Worm (Caenorhabditis elegans) whole organism, L1 larva: ENCODE results near the gene T12G3.2.

ENCODE experiments used
- C04F5.9 ChIP-seq: sonication (generic microtip); optimal IDR thresholded peaks from 2 replicates; lab custom pipeline; 2016; ENCODE audit warnings: missing genetic modification characterization, missing compliant biosample characterization
- C16A3.4 ChIP-seq: fragments of 150-350 bp; optimal IDR thresholded peaks from 2 replicates; lab custom pipeline; 2014; ENCODE audit warnings: missing biosample characterization, missing genetic modification characterization
- F16B12.6 ChIP-seq: fragments of 150-350 bp; optimal IDR thresholded peaks from 2 replicates; lab custom pipeline; 2014; ENCODE audit warnings: missing biosample characterization, missing genetic modification characterization
- aha-1 ChIP-seq: fragments of 150-350 bp; optimal IDR thresholded peaks from 2 replicates; lab custom pipeline; 2014; ENCODE audit warnings: missing biosample characterization, missing genetic modification characterization
- alr-1 ChIP-seq: fragments of 200-800 bp; sonication (Bioruptor generic); optimal IDR thresholded peaks from 2 replicates; lab custom pipeline; 2018; ENCODE audit warnings: borderline replicate concordance, mild to moderate bottlenecking, missing genetic modification characterization, missing compliant biosample characterization
- blmp-1 ChIP-seq: fragments of 150-350 bp; optimal IDR thresholded peaks from 2 replicates; lab custom pipeline; 2014; ENCODE audit warnings: missing biosample characterization, missing genetic modification characterization
- ceh-82 ChIP-seq, 3 experiments: fragments of 150-350 bp in 1 of 3; sonication (generic microtip) in 2 of 3; optimal IDR thresholded peaks; 2 replicates each; lab custom pipeline; 2014 to 2017; ENCODE audit warnings: missing biosample characterization in 3 of 3, missing genetic modification characterization in 3 of 3
- dpl-1 ChIP-seq, 3 experiments: fragments of 150-350 bp in 2 of 3; sonication (generic microtip) in 1 of 3; optimal IDR thresholded peaks; 2 replicates each; lab custom pipeline; 2014 to 2017; ENCODE audit warnings: missing biosample characterization in 3 of 3, missing genetic modification characterization in 3 of 3, missing genetic modification reagents in 3 of 3
- efl-1 ChIP-seq, 4 experiments: fragments of 150-350 bp; optimal IDR thresholded peaks in 3 of 4; peaks in 1 of 4; 1 replicate in 1 of 4; 2 replicates in 3 of 4; lab custom pipeline; 2014; ENCODE audit warnings: missing biosample characterization in 2 of 4, missing genetic modification characterization in 2 of 4, missing genetic modification reagents in 2 of 4
- elt-2 ChIP-seq: sonication (generic microtip); optimal IDR thresholded peaks from 2 replicates; lab custom pipeline; 2016; ENCODE audit warnings: missing genetic modification characterization, mild to moderate bottlenecking, inconsistent platforms, missing compliant biosample characterization, missing genetic modification reagents
- elt-3 ChIP-seq, 6 experiments: fragments of 150-350 bp in 1 of 6; sonication (generic microtip); optimal IDR thresholded peaks; 2 replicates each; lab custom pipeline; 2017 to 2018; ENCODE audit warnings: missing biosample characterization in 6 of 6, missing genetic modification characterization in 6 of 6, inconsistent platforms in 1 of 6
- ets-5 ChIP-seq: fragments of 200-800 bp; sonication (Bioruptor generic); IDR thresholded peaks from 2 replicates; pipeline ENCODE4 v1.3.6; 2022; ENCODE audit warnings: missing genetic modification characterization, missing compliant biosample characterization
- hlh-4 ChIP-seq: sonication (generic microtip); optimal IDR thresholded peaks from 2 replicates; lab custom pipeline; 2016; ENCODE audit warnings: mild to moderate bottlenecking, missing genetic modification characterization, missing compliant biosample characterization
- hpl-2 ChIP-seq: fragments of 150-350 bp; optimal IDR thresholded peaks from 2 replicates; lab custom pipeline; 2014; ENCODE audit warnings: missing biosample characterization, missing genetic modification reagents, missing genetic modification characterization
- lin-13 ChIP-seq: fragments of 150-350 bp; optimal IDR thresholded peaks from 2 replicates; lab custom pipeline; 2014; ENCODE audit warnings: missing biosample characterization, missing genetic modification reagents, missing genetic modification characterization
- lin-14 ChIP-seq: fragments of 200-800 bp; sonication (Bioruptor generic); optimal IDR thresholded peaks from 2 replicates; lab custom pipeline; 2018; ENCODE audit warnings: mild to moderate bottlenecking, missing genetic modification characterization, moderate library complexity, missing compliant biosample characterization
- lin-35 ChIP-seq, 2 experiments: fragments of 150-350 bp; optimal IDR thresholded peaks; 2 replicates each; lab custom pipeline; 2014; ENCODE audit warnings: missing biosample characterization in 2 of 2, missing genetic modification characterization in 2 of 2, missing genetic modification reagents in 2 of 2
- lsy-2 ChIP-seq, 2 experiments: fragments of 150-350 bp; optimal IDR thresholded peaks; 2 replicates each; lab custom pipeline; 2014; ENCODE audit warnings: missing biosample characterization in 2 of 2, missing genetic modification characterization in 2 of 2
- nhr-11 ChIP-seq: fragments of 150-350 bp; optimal IDR thresholded peaks from 2 replicates; lab custom pipeline; 2014; ENCODE audit warnings: missing biosample characterization, missing genetic modification characterization
- nhr-12 ChIP-seq: sonication (generic microtip); optimal IDR thresholded peaks from 2 replicates; lab custom pipeline; 2017; ENCODE audit warnings: missing biosample characterization, missing genetic modification characterization
- nhr-19 ChIP-seq: fragments of 200-800 bp; sonication (Bioruptor generic); conservative IDR thresholded peaks from 2 replicates; pipeline ENCODE4 v1.3.6; 2022; ENCODE audit warnings: missing genetic modification characterization, missing compliant biosample characterization
- nhr-20 ChIP-seq: sonication (generic microtip); optimal IDR thresholded peaks from 2 replicates; lab custom pipeline; 2016; ENCODE audit warnings: mild to moderate bottlenecking, missing genetic modification characterization, missing compliant biosample characterization
- nhr-237 ChIP-seq: fragments of 150-350 bp; optimal IDR thresholded peaks from 2 replicates; lab custom pipeline; 2014; ENCODE audit warnings: missing biosample characterization, missing genetic modification characterization
- nhr-28 ChIP-seq: fragments of 150-350 bp; optimal IDR thresholded peaks from 2 replicates; lab custom pipeline; 2014; ENCODE audit warnings: missing biosample characterization, missing genetic modification characterization
- nhr-47 ChIP-seq: sonication (generic microtip); optimal IDR thresholded peaks from 2 replicates; lab custom pipeline; 2016; ENCODE audit warnings: mild to moderate bottlenecking, missing genetic modification characterization, moderate library complexity, missing compliant biosample characterization
- nhr-71 ChIP-seq: sonication (generic microtip); optimal IDR thresholded peaks from 2 replicates; lab custom pipeline; 2016; ENCODE audit warnings: mild to moderate bottlenecking, missing genetic modification characterization, moderate library complexity, missing compliant biosample characterization
- nhr-85 ChIP-seq: sonication (generic microtip); peaks from one replicate; lab custom pipeline; 2016; ENCODE audit warnings: missing genetic modification characterization, inconsistent platforms, missing compliant biosample characterization
- nhr-90 ChIP-seq: sonication (generic microtip); optimal IDR thresholded peaks from 2 replicates; lab custom pipeline; 2016; ENCODE audit warnings: mild to moderate bottlenecking, missing genetic modification characterization, missing compliant biosample characterization; ENCODE audit not compliant: poor library complexity
- rnt-1 ChIP-seq: sonication (generic microtip); optimal IDR thresholded peaks from 2 replicates; lab custom pipeline; 2016; ENCODE audit warnings: mild to moderate bottlenecking, missing genetic modification characterization, moderate library complexity, missing compliant biosample characterization
- snu-23 ChIP-seq: sonication (generic microtip); optimal IDR thresholded peaks from 2 replicates; lab custom pipeline; 2016; ENCODE audit warnings: missing genetic modification characterization, missing compliant biosample characterization
- swsn-7 ChIP-seq: sonication (generic microtip); optimal IDR thresholded peaks from 2 replicates; lab custom pipeline; 2016; ENCODE audit warnings: missing genetic modification characterization, missing compliant biosample characterization
- tbx-2 ChIP-seq: sonication (generic microtip); optimal IDR thresholded peaks from 2 replicates; lab custom pipeline; 2016; ENCODE audit warnings: missing genetic modification characterization, missing compliant biosample characterization
- tlp-1 ChIP-seq: fragments of 150-350 bp; optimal IDR thresholded peaks from 2 replicates; lab custom pipeline; 2014; ENCODE audit warnings: missing biosample characterization, missing genetic modification characterization
- unc-130 ChIP-seq: fragments of 150-350 bp; optimal IDR thresholded peaks from 2 replicates; lab custom pipeline; 2017; ENCODE audit warnings: missing biosample characterization, missing genetic modification characterization, inconsistent platforms
- unc-86 ChIP-seq: sonication (generic microtip); optimal IDR thresholded peaks from 2 replicates; lab custom pipeline; 2016; ENCODE audit warnings: missing genetic modification characterization, missing compliant biosample characterization
- xbp-1 ChIP-seq: sonication (generic microtip); optimal IDR thresholded peaks from 2 replicates; lab custom pipeline; 2016; ENCODE audit warnings: missing genetic modification characterization, missing compliant biosample characterization
- ztf-11 ChIP-seq, 2 experiments: sonication (generic microtip); optimal IDR thresholded peaks; 2 replicates each; lab custom pipeline; 2016 to 2017; ENCODE audit warnings: missing genetic modification characterization in 2 of 2, missing biosample characterization in 1 of 2, missing compliant biosample characterization in 1 of 2

The T12G3.2 gene

DNA sequence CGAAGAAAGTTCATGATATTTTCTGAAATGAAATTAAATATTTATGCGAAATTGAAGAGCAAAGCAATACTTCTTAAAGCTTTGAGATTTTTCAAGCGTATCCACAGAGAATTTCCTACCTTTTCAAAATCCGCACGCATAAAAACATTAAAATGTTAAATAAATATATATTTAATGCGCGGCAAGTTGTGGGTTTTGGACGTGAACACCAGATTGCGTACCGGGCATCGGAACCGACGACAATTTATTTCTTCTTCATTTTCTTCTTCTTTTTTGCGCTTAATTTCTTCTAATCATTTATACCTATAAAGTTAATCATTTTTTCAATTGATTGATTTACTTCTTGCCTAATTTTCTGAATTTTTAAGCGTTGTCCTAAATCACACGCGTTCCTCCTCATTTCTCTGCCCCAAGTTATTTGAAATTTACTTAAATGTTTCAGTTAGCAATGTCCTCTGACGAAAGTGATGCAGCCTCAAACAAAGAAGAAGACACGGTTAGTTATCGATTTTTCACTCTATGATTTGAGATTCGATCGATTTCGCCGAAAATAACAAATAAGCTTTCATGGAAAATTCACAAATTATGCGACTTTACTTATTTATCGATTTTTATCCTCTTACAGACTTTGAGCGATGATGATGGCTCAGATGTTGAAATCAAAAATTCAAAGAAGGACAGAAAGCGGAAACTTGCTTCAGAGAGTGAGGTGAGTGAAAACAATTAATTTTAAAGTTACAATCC lies 4.5 kb upstream of the T12G3.2 start, which contains the start of the genes bre-5 and spt-5:
Gene bre-5, minus strand, starts transcription at position 167 of the 744 bp plus-strand sequence.
Gene spt-5, plus strand, starts transcription at position 443 of the 744 bp plus-strand sequence.
- TF ChIP-seq nhr-47: peak; percentile 52
- peak; percentile 85 for TF ChIP-seq F16B12.6
- peak; percentile 24 to 47 for TF ChIP-seq efl-1 (optimal IDR thresholded peaks at IDR 0.05; lab: Kevin White, UChicago)
- TF ChIP-seq efl-1 (GFP tag; optimal IDR thresholded peaks at IDR 0.05 in 1 of 2; lab: Kevin White, UChicago): peak; percentile 50 to 72
- TF ChIP-seq nhr-71: peak; percentile 48
- peak; percentile 16 for TF ChIP-seq xbp-1 (tag; lab: Kevin White, UChicago)
- no peak for TF ChIP-seq nhr-237 (tag; lab: Kevin White, UChicago)
- TF ChIP-seq lin-35 (GFP tag; optimal IDR thresholded peaks at IDR 0.05; lab: Kevin White, UChicago): peak; percentile 29 to 38
- no peak for TF ChIP-seq tlp-1 (tag; lab: Kevin White, UChicago)
- TF ChIP-seq nhr-20 (tag; lab: Kevin White, UChicago): peak; percentile 34
- peak; percentile 45 for TF ChIP-seq nhr-85
- peak; percentile 5 for TF ChIP-seq rnt-1 (tag; lab: Kevin White, UChicago)
- no peak for TF ChIP-seq lin-13 (GFP tag; lab: Kevin White, UChicago)
- TF ChIP-seq dpl-1 (GFP tag; optimal IDR thresholded peaks at IDR 0.05; lab: Kevin White, UChicago): peak; percentile 5 to 40 (median 35)
- no peak for TF ChIP-seq lin-14 (GFP tag; lab: Kevin White, UChicago)
- TF ChIP-seq unc-130 (tag; lab: Kevin White, UChicago): peak; percentile 61
- TF ChIP-seq swsn-7 (tag; lab: Kevin White, UChicago): peak; percentile 25
- TF ChIP-seq ceh-82 (tag; optimal IDR thresholded peaks at IDR 0.05; lab: Kevin White, UChicago): peak in 1 of 3 experiments; percentile 1
- TF ChIP-seq nhr-19 (GFP tag; lab: Robert Waterston, UW): 0 out of 2 replicates have a peak, but pooled peaks have one; percentile 12
- TF ChIP-seq snu-23 (GFP tag; lab: Kevin White, UChicago): peak; percentile 41
- peak; percentile 49 to 62 for TF ChIP-seq lsy-2 (tag; optimal IDR thresholded peaks at IDR 0.05; lab: Kevin White, UChicago)
- no peak for TF ChIP-seq nhr-28 (tag; lab: Kevin White, UChicago)
- TF ChIP-seq, all 84 proteins: peak for 16

DNA sequence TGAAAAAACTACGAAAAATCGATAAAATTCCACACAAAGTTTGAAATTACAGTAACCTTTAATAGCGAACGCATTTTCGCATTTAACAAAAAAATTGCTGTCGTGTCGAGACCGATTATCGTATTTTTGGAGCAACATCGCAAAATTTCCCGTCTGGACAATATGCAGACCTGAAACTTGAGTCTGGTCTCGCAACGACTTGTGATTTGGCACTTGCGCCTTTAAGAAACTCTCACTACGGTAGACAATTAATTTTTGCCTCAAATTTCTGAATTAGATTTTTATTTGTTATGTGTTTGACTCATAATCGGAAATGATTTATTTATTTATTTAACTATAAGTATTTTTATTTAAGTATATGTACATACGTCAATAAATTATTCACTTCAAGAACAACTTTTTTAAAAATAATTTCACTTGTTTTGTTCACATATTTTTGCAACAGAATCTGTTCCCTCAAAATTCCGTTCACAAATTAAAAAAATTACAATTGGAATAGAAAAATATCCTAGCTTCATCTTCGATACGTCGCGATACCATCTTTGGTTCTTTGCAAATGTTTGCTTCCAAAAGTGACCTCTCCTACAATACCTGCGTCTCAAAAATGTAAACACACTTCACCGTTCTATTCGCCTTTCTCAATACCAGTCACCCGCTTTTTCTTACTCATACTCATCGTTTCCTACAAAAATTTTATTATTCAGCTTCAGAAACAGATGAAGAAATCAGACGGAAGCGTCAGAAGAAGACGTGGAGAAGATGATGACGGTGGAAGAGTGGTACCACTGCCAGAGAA lies 983 bp upstream of the T12G3.2 start, which contains the start of gene T12G3.4:
Gene T12G3.4, plus strand, starts transcription at position 705 of the 796 bp plus-strand sequence.
- TF ChIP-seq hpl-2 (GFP tag; lab: Kevin White, UChicago) (no peak), hlh-4 (tag; lab: Kevin White, UChicago) (no peak), aha-1 (tag; lab: Kevin White, UChicago) (no peak), ztf-11 (tag; optimal IDR thresholded peaks at IDR 0.05; lab: Kevin White, UChicago) (no peak), unc-86 (tag; lab: Kevin White, UChicago) (no peak), lsy-2 (tag; optimal IDR thresholded peaks at IDR 0.05; lab: Kevin White, UChicago) (no peak), xbp-1 (tag; lab: Kevin White, UChicago) (no peak), snu-23 (GFP tag; lab: Kevin White, UChicago) (no peak), alr-1 (tag; lab: Kevin White, UChicago) (no peak), elt-2 (no peak)

- TF ChIP-seq nhr-71 (peak; percentile 48), aha-1 (tag; lab: Kevin White, UChicago) (no peak), nhr-12 (tag; lab: Kevin White, UChicago) (no peak), nhr-85 (peak; percentile 92), nhr-20 (tag; lab: Kevin White, UChicago) (peak; percentile 71), ets-5 (GFP tag; lab: Robert Waterston, UW) (no peak), elt-2 (no peak), tbx-2 (tag; lab: Kevin White, UChicago) (peak; percentile 21), C16A3.4 (tag; lab: Kevin White, UChicago) (no peak), lsy-2 (tag; optimal IDR thresholded peaks at IDR 0.05; lab: Kevin White, UChicago) (peak in 1 of 2 experiments; percentile 23), unc-130 (tag; lab: Kevin White, UChicago) (peak; percentile 19), snu-23 (GFP tag; lab: Kevin White, UChicago) (peak; percentile 59), efl-1 (optimal IDR thresholded peaks at IDR 0.05; lab: Kevin White, UChicago) (peak in 1 of 2 experiments; percentile 10), efl-1 (GFP tag; optimal IDR thresholded peaks at IDR 0.05 in 1 of 2; lab: Kevin White, UChicago) (peak in 1 of 2 experiments; percentile 92), C04F5.9 (no peak), nhr-47 (no peak), lin-35 (GFP tag; optimal IDR thresholded peaks at IDR 0.05; lab: Kevin White, UChicago) (no peak), blmp-1 (tag; lab: Kevin White, UChicago) (peak; percentile 69), nhr-11 (tag; lab: Kevin White, UChicago) (no peak), lin-14 (GFP tag; lab: Kevin White, UChicago) (peak; percentile 74), dpl-1 (GFP tag; optimal IDR thresholded peaks at IDR 0.05; lab: Kevin White, UChicago) (peak in 1 of 3 experiments; percentile 18), rnt-1 (tag; lab: Kevin White, UChicago) (peak; percentile 31), nhr-19 (GFP tag; lab: Robert Waterston, UW) (peak; percentile 22), nhr-90 (tag; lab: Kevin White, UChicago) (peak; percentile 53), elt-3 (tag; optimal IDR thresholded peaks at IDR 0.05; lab: Kevin White, UChicago) (peak in 2 of 6 experiments; percentile 53 to 67)
These were observed 1.7 kb downstream of the T12G3.2 start for ce11 chrIV:12044844-12045738.
